Worm (Caenorhabditis elegans): ENCODE measurements around the gene Y22D7AL.3.

DNA sequence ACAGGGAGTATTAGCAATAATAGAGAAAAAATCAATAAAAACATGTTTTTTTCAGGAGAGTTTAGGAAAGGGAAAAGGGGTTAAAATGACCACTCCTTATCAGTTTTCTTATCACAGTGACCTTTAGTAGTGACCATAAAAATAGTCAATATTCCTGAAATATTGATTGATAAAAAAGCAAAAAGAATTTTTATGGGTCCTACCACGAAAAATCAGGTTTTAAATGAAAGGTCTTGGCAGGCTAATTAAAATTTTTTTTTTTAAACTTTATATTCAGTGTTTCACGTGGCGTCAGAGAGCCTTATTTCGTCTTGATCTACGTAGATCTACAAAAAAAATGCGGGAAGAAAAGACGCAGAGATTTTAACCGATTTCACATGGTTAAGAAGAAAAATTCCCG lies 16.1 kb downstream of the Y22D7AL.3 start, which contains the start of gene cht-4:
- TF ChIP-seq him-1 (tag; optimal IDR thresholded peaks at IDR 0.05) (no peak), W03F9.2 (tag; optimal IDR thresholded peaks at IDR 0.05) (no peak), dao-5 (tag; optimal IDR thresholded peaks at IDR 0.05) (no peak)
